Fruit fly (Drosophila melanogaster) whole organism, prepupa: ENCODE results near the gene CG6470.

Experiments
- Blimp-1 ChIP-seq: fragments of 200-800 bp; sonication (Bioruptor generic); optimal IDR thresholded peaks from 3 replicates; lab custom pipeline; 2017; ENCODE audit warnings: missing biosample characterization, missing genetic modification characterization, mild to moderate bottlenecking, moderate library complexity, missing genetic modification reagents
- CG10669 ChIP-seq: fragments of 200-800 bp; sonication (Bioruptor generic); optimal IDR thresholded peaks from 3 replicates; lab custom pipeline; 2018; ENCODE audit warnings: missing biosample characterization, mild to moderate bottlenecking, missing genetic modification characterization, moderate library complexity
- CG11762 ChIP-seq: fragments of 200-800 bp; sonication (Bioruptor generic); optimal IDR thresholded peaks from 3 replicates; lab custom pipeline; 2016; ENCODE audit warnings: missing biosample characterization, missing genetic modification characterization; ENCODE audit not compliant: insufficient read depth
- CG11902 ChIP-seq: fragments of 200-800 bp; sonication (Bioruptor generic); optimal IDR thresholded peaks from 3 replicates; lab custom pipeline; 2016; ENCODE audit warnings: missing biosample characterization, missing genetic modification characterization
- CG15336 ChIP-seq: fragments of 200-800 bp; sonication (Bioruptor generic); IDR thresholded peaks from 2 replicates; pipeline ENCODE4 v1.3.6; 2022; ENCODE audit warnings: missing biosample characterization, missing genetic modification characterization
- CG1621 ChIP-seq: fragments of 200-800 bp; sonication (Bioruptor generic); optimal IDR thresholded peaks from 3 replicates; lab custom pipeline; 2018; ENCODE audit warnings: missing biosample characterization, mild to moderate bottlenecking, missing genetic modification characterization
- CG16779 ChIP-seq: fragments of 200-800 bp; sonication (Bioruptor generic); optimal IDR thresholded peaks from 3 replicates; lab custom pipeline; 2017; ENCODE audit warnings: missing biosample characterization, mild to moderate bottlenecking, missing genetic modification characterization
- CG3032 ChIP-seq: fragments of 200-800 bp; optimal IDR thresholded peaks from 2 replicates; lab custom pipeline; 2019; ENCODE audit warnings: missing biosample characterization, mild to moderate bottlenecking, missing genetic modification characterization, moderate library complexity
- CG31627 ChIP-seq: fragments of 200-800 bp; sonication (Bioruptor generic); optimal IDR thresholded peaks from 3 replicates; lab custom pipeline; 2016; ENCODE audit warnings: missing biosample characterization, missing genetic modification characterization
- CG32006 ChIP-seq: fragments of 200-800 bp; sonication (Bioruptor generic); optimal IDR thresholded peaks from 3 replicates; lab custom pipeline; 2017; ENCODE audit warnings: missing biosample characterization, mild to moderate bottlenecking, missing genetic modification characterization
- CG34406 ChIP-seq: fragments of 200-800 bp; sonication (Bioruptor generic); optimal IDR thresholded peaks from 3 replicates; lab custom pipeline; 2016; ENCODE audit warnings: missing biosample characterization, missing genetic modification characterization
- CG3919 ChIP-seq: fragments of 200-800 bp; sonication (Bioruptor generic); optimal IDR thresholded peaks from 3 replicates; lab custom pipeline; 2016; ENCODE audit warnings: missing biosample characterization, missing genetic modification characterization
- CG4318 ChIP-seq: fragments of 200-800 bp; sonication (Bioruptor generic); optimal IDR thresholded peaks from 3 replicates; lab custom pipeline; 2017; ENCODE audit warnings: missing biosample characterization, mild to moderate bottlenecking, missing genetic modification characterization
- CG6163 ChIP-seq: fragments of 200-800 bp; sonication (Bioruptor generic); IDR thresholded peaks from 3 replicates; pipeline ENCODE4 v1.3.6; 2022; ENCODE audit warnings: missing biosample characterization, missing genetic modification characterization
- CG6792 ChIP-seq: fragments of 200-800 bp; sonication (Bioruptor generic); optimal IDR thresholded peaks from 3 replicates; lab custom pipeline; 2016; ENCODE audit warnings: missing biosample characterization, missing genetic modification characterization
- CG6808 ChIP-seq: fragments of 200-800 bp; sonication (Bioruptor generic); optimal IDR thresholded peaks from 3 replicates; lab custom pipeline; 2017; ENCODE audit warnings: missing biosample characterization, missing genetic modification characterization, mild to moderate bottlenecking, moderate library complexity, missing genetic modification reagents
- CG6854 ChIP-seq: fragments of 200-800 bp; sonication (Bioruptor generic); optimal IDR thresholded peaks from 2 replicates; lab custom pipeline; 2017; ENCODE audit warnings: missing biosample characterization, mild to moderate bottlenecking, missing genetic modification characterization
- CG7368 ChIP-seq: fragments of 200-800 bp; sonication (Bioruptor generic); optimal IDR thresholded peaks from 3 replicates; lab custom pipeline; 2016; ENCODE audit warnings: missing biosample characterization, missing genetic modification characterization
- CG8319 ChIP-seq: fragments of 200-800 bp; sonication (Bioruptor generic); optimal IDR thresholded peaks from 3 replicates; lab custom pipeline; 2016; ENCODE audit warnings: missing biosample characterization, missing genetic modification characterization
- CG8632 ChIP-seq: fragments of 200-800 bp; sonication (Bioruptor generic); optimal IDR thresholded peaks from 3 replicates; lab custom pipeline; 2016; ENCODE audit warnings: missing biosample characterization, missing genetic modification characterization
- CG9139 ChIP-seq: fragments of 200-800 bp; sonication (Bioruptor generic); optimal IDR thresholded peaks from 3 replicates; lab custom pipeline; 2017; ENCODE audit warnings: missing biosample characterization, mild to moderate bottlenecking, missing genetic modification characterization
- Eip78C ChIP-seq: fragments of 200-800 bp; sonication (Bioruptor generic); peaks from one replicate; lab custom pipeline; 2016; ENCODE audit warnings: missing biosample characterization, missing genetic modification characterization
- Eip93F ChIP-seq: fragments of 200-800 bp; sonication (Bioruptor generic); optimal IDR thresholded peaks from 2 replicates; lab custom pipeline; 2016; ENCODE audit warnings: missing biosample characterization, mild to moderate bottlenecking, missing genetic modification characterization
- Ets21C ChIP-seq: fragments of 200-800 bp; sonication (Bioruptor generic); optimal IDR thresholded peaks from 3 replicates; lab custom pipeline; 2016; ENCODE audit warnings: missing biosample characterization, missing genetic modification characterization
- Ets96B ChIP-seq: fragments of 200-800 bp; optimal IDR thresholded peaks from 2 replicates; lab custom pipeline; 2019; ENCODE audit warnings: missing biosample characterization, mild to moderate bottlenecking, missing genetic modification characterization, moderate library complexity
- Gug ChIP-seq: fragments of 200-800 bp; sonication (Bioruptor generic); IDR thresholded peaks from 2 replicates; pipeline ENCODE4 v1.3.6; 2022; ENCODE audit warnings: missing biosample characterization, missing genetic modification characterization
- Hr38 ChIP-seq: sonication (Bioruptor generic); optimal IDR thresholded peaks from 2 replicates; lab custom pipeline; 2016; ENCODE audit warnings: missing biosample characterization, missing genetic modification characterization
- Hr39 ChIP-seq: fragments of 200-800 bp; sonication (Bioruptor generic); optimal IDR thresholded peaks from 2 replicates; lab custom pipeline; 2016; ENCODE audit warnings: missing biosample characterization, missing genetic modification characterization
- Hr4 ChIP-seq: fragments of 200-800 bp; sonication (Bioruptor generic); optimal IDR thresholded peaks from 3 replicates; lab custom pipeline; 2016; ENCODE audit warnings: missing biosample characterization, missing genetic modification characterization
- Met ChIP-seq: fragments of 200-800 bp; sonication (Bioruptor generic); optimal IDR thresholded peaks from 3 replicates; lab custom pipeline; 2016; ENCODE audit warnings: missing biosample characterization, missing genetic modification characterization
- OdsH ChIP-seq: fragments of 200-800 bp; sonication (Bioruptor generic); optimal IDR thresholded peaks from 3 replicates; lab custom pipeline; 2016; ENCODE audit warnings: missing biosample characterization, missing genetic modification characterization
- Smox ChIP-seq: fragments of 200-800 bp; sonication (Bioruptor generic); optimal IDR thresholded peaks from 3 replicates; lab custom pipeline; 2016; ENCODE audit warnings: missing biosample characterization, missing genetic modification characterization
- Sox102F ChIP-seq: fragments of 200-800 bp; sonication (Bioruptor generic); optimal IDR thresholded peaks from 2 replicates; lab custom pipeline; 2016; ENCODE audit warnings: missing biosample characterization, mild to moderate bottlenecking, missing genetic modification characterization
- Sox14 ChIP-seq: fragments of 200-800 bp; sonication (Bioruptor generic); optimal IDR thresholded peaks from 3 replicates; lab custom pipeline; 2016; ENCODE audit warnings: missing biosample characterization, missing genetic modification characterization
- achi ChIP-seq: fragments of 200-800 bp; sonication (Bioruptor generic); optimal IDR thresholded peaks from 3 replicates; lab custom pipeline; 2016; ENCODE audit warnings: missing biosample characterization, missing genetic modification characterization
- acj6 ChIP-seq: fragments of 200-800 bp; sonication (Bioruptor generic); optimal IDR thresholded peaks from 3 replicates; lab custom pipeline; 2016; ENCODE audit warnings: missing biosample characterization, missing genetic modification characterization
- cyc ChIP-seq: fragments of 200-800 bp; sonication (Bioruptor generic); optimal IDR thresholded peaks from 3 replicates; lab custom pipeline; 2016; ENCODE audit warnings: missing biosample characterization, missing genetic modification characterization
- dac ChIP-seq: fragments of 200-800 bp; sonication (Bioruptor generic); optimal IDR thresholded peaks from 2 replicates; lab custom pipeline; 2017; ENCODE audit warnings: missing biosample characterization, mild to moderate bottlenecking, missing genetic modification characterization
- dsx ChIP-seq: fragments of 200-800 bp; optimal IDR thresholded peaks from 3 replicates; lab custom pipeline; 2019; ENCODE audit warnings: missing biosample characterization, mild to moderate bottlenecking, missing genetic modification characterization, moderate library complexity; ENCODE audit not compliant: poor library complexity, severe bottlenecking
- eg ChIP-seq: fragments of 200-800 bp; sonication (Bioruptor generic); IDR thresholded peaks from 3 replicates; pipeline ENCODE4 v1.3.6; 2022; ENCODE audit warnings: missing biosample characterization, missing genetic modification characterization
- esn ChIP-seq: fragments of 200-800 bp; sonication (Bioruptor generic); optimal IDR thresholded peaks from 2 replicates; lab custom pipeline; 2016; ENCODE audit warnings: missing biosample characterization, mild to moderate bottlenecking, missing genetic modification characterization, moderate library complexity
- fd85E ChIP-seq: fragments of 200-800 bp; sonication (Bioruptor generic); optimal IDR thresholded peaks from 3 replicates; lab custom pipeline; 2016; ENCODE audit warnings: missing biosample characterization, missing genetic modification characterization
- lz ChIP-seq: fragments of 200-800 bp; sonication (Bioruptor generic); optimal IDR thresholded peaks from 3 replicates; lab custom pipeline; 2016; ENCODE audit warnings: missing biosample characterization, missing genetic modification characterization
- spab ChIP-seq: fragments of 200-800 bp; sonication (Bioruptor generic); optimal IDR thresholded peaks from 2 replicates; lab custom pipeline; 2017; ENCODE audit warnings: missing biosample characterization, mild to moderate bottlenecking, missing genetic modification characterization, missing genetic modification reagents
- ss ChIP-seq, 2 experiments: fragments of 200-800 bp; sonication (Bioruptor generic); optimal IDR thresholded peaks; 2 replicates in 1 of 2; 3 replicates in 1 of 2; lab custom pipeline; 2017 to 2018; ENCODE audit warnings: mild to moderate bottlenecking in 2 of 2, missing biosample characterization in 2 of 2, missing genetic modification characterization in 2 of 2, moderate library complexity in 1 of 2
- svp ChIP-seq: fragments of 200-800 bp; sonication (Bioruptor generic); peaks from one replicate; lab custom pipeline; 2016; ENCODE audit warnings: missing biosample characterization, missing genetic modification characterization
- topi ChIP-seq: fragments of 200-800 bp; sonication (Bioruptor generic); optimal IDR thresholded peaks from 3 replicates; lab custom pipeline; 2016; ENCODE audit warnings: missing biosample characterization, missing genetic modification characterization
- vri ChIP-seq: fragments of 200-800 bp; sonication (Bioruptor generic); optimal IDR thresholded peaks from 3 replicates; lab custom pipeline; 2016; ENCODE audit warnings: missing biosample characterization, mild to moderate bottlenecking, missing genetic modification characterization

CG6470 gene

dm6 chrX:18534393-18534792 lies 19.7 kb upstream of the CG6470 start:
- no peak for TF ChIP-seq CG3032 (tag; lab: Kevin White, UChicago)
- no peak for TF ChIP-seq CG1621 (tag; lab: Kevin White, UChicago)
- no peak for TF ChIP-seq dac
- TF ChIP-seq CG9139 (GFP tag; lab: Kevin White, UChicago) = peak; percentile 23
- no peak for TF ChIP-seq acj6 (GFP tag; lab: Kevin White, UChicago)
- peak; percentile 18; the same call in 1 of the 3 replicates for TF ChIP-seq eg (GFP tag; lab: Robert Waterston, UW)
- TF ChIP-seq CG15336 (GFP tag; lab: Robert Waterston, UW) = peak; percentile 34; the same call in 1 of the 2 replicates
- TF ChIP-seq CG7368 = no peak
- no peak for TF ChIP-seq CG10669 (GFP tag; lab: Kevin White, UChicago)
- peak; percentile 50 for TF ChIP-seq svp (GFP tag; lab: Kevin White, UChicago)
- TF ChIP-seq Hr38 (GFP tag; lab: Kevin White, UChicago) = no peak
- TF ChIP-seq Blimp-1 = no peak
- TF ChIP-seq CG6854 (GFP tag; lab: Kevin White, UChicago) = peak; percentile 67
- TF ChIP-seq CG32006 (GFP tag; lab: Kevin White, UChicago) = no peak
- TF ChIP-seq lz (GFP tag; lab: Kevin White, UChicago) = no peak
- no peak for TF ChIP-seq CG11762 (GFP tag; lab: Kevin White, UChicago)
- TF ChIP-seq ss (GFP tag; optimal IDR thresholded peaks at IDR 0.05; lab: Kevin White, UChicago) = peak in 1 of 2 experiments; percentile 6
- peak; percentile 48 for TF ChIP-seq CG11902 (GFP tag; lab: Kevin White, UChicago)
- TF ChIP-seq dsx (GFP tag; lab: Kevin White, UChicago) = peak; percentile 10
- no peak for TF ChIP-seq CG16779 (tag; lab: Kevin White, UChicago)
- TF ChIP-seq Ets96B = no peak
- TF ChIP-seq Eip78C (GFP tag; lab: Kevin White, UChicago) = peak; percentile 57
- TF ChIP-seq CG6163 = no peak; the same call in 1 of the 3 replicates
- TF ChIP-seq, all 60 proteins: peak for 9

DNA sequence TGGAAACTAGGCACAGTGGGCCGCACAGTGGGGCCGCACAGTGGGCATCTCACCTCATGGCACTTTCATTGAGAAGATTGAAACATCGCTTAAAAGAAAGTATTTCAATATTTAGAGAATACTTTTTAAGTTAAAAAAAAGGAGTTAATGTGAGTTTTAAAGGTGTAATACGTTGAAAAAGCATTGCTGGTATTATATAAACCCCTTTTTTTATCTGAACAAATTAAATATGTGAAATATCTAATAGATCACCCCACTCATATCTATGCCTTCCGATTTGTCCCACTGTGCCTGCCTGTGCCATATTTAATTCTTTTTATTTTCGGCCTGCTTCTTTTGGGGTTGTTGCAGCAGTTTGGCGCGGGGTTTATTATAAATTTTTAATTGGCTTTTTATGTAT lies 18.6 kb upstream of the CG6470 start:
- TF ChIP-seq Hr4 (GFP tag; lab: Kevin White, UChicago) = no peak
- TF ChIP-seq fd85E (GFP tag; lab: Kevin White, UChicago) = no peak
- peak; percentile 53 for TF ChIP-seq esn
- TF ChIP-seq Ets21C (GFP tag; lab: Kevin White, UChicago) = no peak
- TF ChIP-seq dsx (GFP tag; lab: Kevin White, UChicago) = no peak
- peak; percentile 5 for TF ChIP-seq Met
- TF ChIP-seq Eip78C (GFP tag; lab: Kevin White, UChicago) = peak; percentile 84
- no peak for TF ChIP-seq Eip93F (GFP tag; lab: Kevin White, UChicago)
- no peak for TF ChIP-seq spab (GFP tag; lab: Kevin White, UChicago)
- no peak for TF ChIP-seq CG8319 (GFP tag; lab: Kevin White, UChicago)
- no peak for TF ChIP-seq CG6163
- TF ChIP-seq CG1621 (tag; lab: Kevin White, UChicago) = no peak
- TF ChIP-seq ss (GFP tag; optimal IDR thresholded peaks at IDR 0.05; lab: Kevin White, UChicago) = no peak
- peak; percentile 23 for TF ChIP-seq Sox14 (GFP tag; lab: Kevin White, UChicago)
- TF ChIP-seq achi (GFP tag; lab: Kevin White, UChicago) = peak; percentile 23
- peak; percentile 39 for TF ChIP-seq lz (GFP tag; lab: Kevin White, UChicago)
- TF ChIP-seq cyc (GFP tag; lab: Kevin White, UChicago) = no peak
- TF ChIP-seq CG15336 (GFP tag; lab: Robert Waterston, UW) = no peak
- peak; percentile 10 for TF ChIP-seq CG6792 (GFP tag; lab: Kevin White, UChicago)
- TF ChIP-seq svp (GFP tag; lab: Kevin White, UChicago) = peak; percentile 80
- peak; percentile 39 for TF ChIP-seq topi (GFP tag; lab: Kevin White, UChicago)
- TF ChIP-seq OdsH = peak; percentile 13
- TF ChIP-seq Hr38 (GFP tag; lab: Kevin White, UChicago) = no peak
- TF ChIP-seq Hr39 (GFP tag; lab: Kevin White, UChicago) = peak; percentile 20
- TF ChIP-seq CG32006 (GFP tag; lab: Kevin White, UChicago) = peak; percentile 13
- peak; percentile 25 for TF ChIP-seq CG8632 (GFP tag; lab: Kevin White, UChicago)
- no peak for TF ChIP-seq Ets96B
- TF ChIP-seq Sox102F = peak; percentile 16
- TF ChIP-seq eg (GFP tag; lab: Robert Waterston, UW) = no peak
- no peak for TF ChIP-seq CG10669 (GFP tag; lab: Kevin White, UChicago)
- peak; percentile 5 for TF ChIP-seq CG6808
- TF ChIP-seq CG31627 (GFP tag; lab: Kevin White, UChicago) = peak; percentile 19
- TF ChIP-seq vri = no peak
- TF ChIP-seq CG3919 (GFP tag; lab: Kevin White, UChicago) = peak; percentile 3
- no peak for TF ChIP-seq Gug (GFP tag; lab: Robert Waterston, UW)
- TF ChIP-seq Smox (GFP tag; lab: Kevin White, UChicago) = peak; percentile 36
- TF ChIP-seq acj6 (GFP tag; lab: Kevin White, UChicago) = peak; percentile 16
- no peak for TF ChIP-seq CG11762 (GFP tag; lab: Kevin White, UChicago)
- TF ChIP-seq CG4318 = no peak
- TF ChIP-seq CG34406 (GFP tag; lab: Kevin White, UChicago) = peak; percentile 11
